Worm (Caenorhabditis elegans): Measurements from ENCODE around the gene grl-28.
"Not testable (repeated sequence)": the region's sequence is repeated elsewhere in the genome, so short reads cannot be mapped to it uniquely, and the experiment has no call there.

grl-28 gene

DNA sequence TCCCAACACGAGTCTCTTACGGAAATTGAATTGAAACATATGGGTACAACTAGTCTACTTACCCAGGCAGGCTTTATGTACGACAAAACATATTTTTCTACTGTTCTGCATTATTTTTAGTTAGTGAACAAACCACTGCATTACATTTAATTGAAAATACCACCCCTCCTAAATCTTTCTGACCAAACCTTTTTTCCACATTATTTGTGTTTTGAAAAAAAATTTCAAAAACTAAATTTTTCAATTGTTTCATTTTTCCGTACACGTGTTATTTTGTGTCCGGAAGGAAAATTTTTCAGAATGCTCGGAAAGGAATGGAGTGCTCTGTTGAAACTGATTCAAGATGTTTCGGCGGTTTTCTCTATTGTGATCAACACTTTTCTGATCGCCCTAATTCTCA, 39.3 kb downstream of the grl-28 start, which contains the start of gene str-226:
str-226 (plus strand) TSS at position 301 of the 400 bp plus-strand sequence.
- TF ChIP-seq ztf-23 (GFP tag; IDR thresholded peaks at IDR 0.05) (no peak), ztf-29 (GFP tag; IDR thresholded peaks at IDR 0.05) (no peak), tab-1 (GFP tag; IDR thresholded peaks at IDR 0.05) (no peak), flt-1 (GFP tag; IDR thresholded peaks at IDR 0.05) (no peak)

DNA sequence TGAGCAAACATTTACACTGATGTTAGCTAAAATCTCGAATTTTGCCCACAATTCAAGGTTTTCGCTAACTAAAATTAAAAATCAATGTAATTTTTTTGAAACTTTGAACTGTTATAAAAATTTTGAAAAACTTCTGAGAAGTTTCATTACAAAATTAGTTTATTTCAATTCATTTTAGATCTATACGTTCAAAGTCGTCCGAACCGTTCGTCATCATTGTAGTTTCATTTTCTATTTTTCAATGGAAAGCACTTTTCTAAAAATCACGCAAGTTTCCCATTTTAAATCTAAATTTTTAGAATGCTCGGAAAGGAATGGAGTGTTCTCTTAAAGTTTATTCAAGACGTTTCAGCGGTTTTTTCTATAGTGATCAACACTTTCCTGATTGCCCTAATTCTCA, 41.8 kb downstream of the grl-28 start, which contains the start of gene str-228:
str-228 (plus strand) TSS at position 301 of the 400 bp plus-strand sequence.
- no peak for TF ChIP-seq flt-1 (GFP tag; IDR thresholded peaks at IDR 0.05)
- no peak for TF ChIP-seq tab-1 (GFP tag; IDR thresholded peaks at IDR 0.05)
- no peak for TF ChIP-seq ztf-23 (GFP tag; IDR thresholded peaks at IDR 0.05)
- TF ChIP-seq klf-2 (GFP tag; conservative IDR thresholded peaks at IDR 0.05) = no peak
- no peak for TF ChIP-seq T22C8.4 (GFP tag; IDR thresholded peaks at IDR 0.05)
- no peak for TF ChIP-seq ref-1 (GFP tag; conservative IDR thresholded peaks at IDR 0.05)
- TF ChIP-seq ztf-29 (GFP tag; IDR thresholded peaks at IDR 0.05) = no peak
- TF ChIP-seq cog-1 (tag; optimal IDR thresholded peaks at IDR 0.05) = no peak
- TF ChIP-seq med-1 (GFP tag; optimal IDR thresholded peaks at IDR 0.05; ENCODE audit: insufficient read depth) = no peak

DNA sequence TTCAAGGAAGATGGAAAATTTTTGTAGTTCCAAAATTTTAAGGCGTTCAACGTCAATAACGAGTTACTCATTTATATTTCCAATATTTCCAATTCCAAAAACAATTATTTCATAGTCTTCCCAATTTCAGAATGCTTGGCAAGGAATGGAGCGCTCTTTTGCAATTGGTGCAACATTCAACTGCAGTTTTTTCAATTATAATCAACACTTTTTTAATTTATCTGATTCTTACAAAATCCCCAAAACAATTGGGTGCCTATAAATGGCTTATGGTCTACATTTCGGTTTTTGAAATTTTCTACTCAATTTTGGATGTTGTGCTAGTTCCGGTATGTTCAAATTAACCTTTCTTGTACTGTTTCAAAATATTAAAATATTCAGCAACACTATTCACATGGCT, 44.0 kb downstream of the grl-28 start, which contains the start of gene str-225:
str-225 (plus strand) TSS at position 132 of the 400 bp plus-strand sequence.
- TF ChIP-seq med-1 (GFP tag; optimal IDR thresholded peaks at IDR 0.05; ENCODE audit: insufficient read depth) = no peak
- TF ChIP-seq ztf-23 (GFP tag; IDR thresholded peaks at IDR 0.05) = no peak
- no peak for TF ChIP-seq klf-2 (GFP tag; conservative IDR thresholded peaks at IDR 0.05)
- TF ChIP-seq ztf-29 (GFP tag; IDR thresholded peaks at IDR 0.05) = no peak
- no peak for TF ChIP-seq flt-1 (GFP tag; IDR thresholded peaks at IDR 0.05)
- TF ChIP-seq tab-1 (GFP tag; IDR thresholded peaks at IDR 0.05) = no peak
- TF ChIP-seq cog-1 (tag; optimal IDR thresholded peaks at IDR 0.05) = no peak
- TF ChIP-seq ref-1 (GFP tag; conservative IDR thresholded peaks at IDR 0.05) = no peak
- TF ChIP-seq T22C8.4 (GFP tag; IDR thresholded peaks at IDR 0.05) = no peak

- TF ChIP-seq med-1 (GFP tag; optimal IDR thresholded peaks at IDR 0.05; ENCODE audit: insufficient read depth); klf-2 (GFP tag; conservative IDR thresholded peaks at IDR 0.05); cog-1 (tag; optimal IDR thresholded peaks at IDR 0.05): not testable (repeated sequence)
Measured at ce11 chrV:3506252-3506651, 45.4 kb downstream of the grl-28 start, which contains the start of gene ugt-64. TSS of gene ugt-64 (minus strand) at chrV:3506352.

DNA sequence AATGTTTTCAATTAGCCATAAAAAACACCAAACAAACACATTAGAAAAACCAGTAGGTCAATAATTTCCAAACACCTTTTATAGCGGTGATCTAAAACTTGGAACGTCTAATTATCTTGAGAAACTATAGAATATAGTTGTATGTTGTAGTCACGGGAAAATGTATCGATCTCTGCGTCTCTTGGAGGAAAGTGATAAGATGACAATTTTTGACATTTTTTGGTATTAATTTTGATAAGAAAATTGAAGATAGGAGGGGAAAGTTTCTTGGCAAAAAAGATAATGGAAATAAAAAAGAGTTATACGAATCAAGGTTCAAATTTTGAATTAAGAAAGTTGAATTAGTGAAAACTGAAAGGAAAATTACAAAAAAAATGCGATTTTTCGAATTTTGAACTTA, 45.9 kb downstream of the grl-28 start:
- TF ChIP-seq ztf-29 (GFP tag; IDR thresholded peaks at IDR 0.05) (no peak), med-1 (GFP tag; optimal IDR thresholded peaks at IDR 0.05; ENCODE audit: insufficient read depth) (no peak)

ce11 chrV:3502038-3502437, 49.6 kb downstream of the grl-28 start, which contains the start of the genes C07G3.8 and C07G3.10:
TSS of gene C07G3.8 (minus strand) at chrV:3502138.
TSS of gene C07G3.10 (plus strand) at chrV:3502307.
- no peak for TF ChIP-seq med-1 (GFP tag; optimal IDR thresholded peaks at IDR 0.05; ENCODE audit: insufficient read depth)
- no peak for TF ChIP-seq tab-1 (GFP tag; IDR thresholded peaks at IDR 0.05)
- TF ChIP-seq flt-1 (GFP tag; IDR thresholded peaks at IDR 0.05) = no peak
- TF ChIP-seq cog-1 (tag; optimal IDR thresholded peaks at IDR 0.05) = no peak
- TF ChIP-seq ref-1 (GFP tag; conservative IDR thresholded peaks at IDR 0.05) = no peak
- TF ChIP-seq T22C8.4 (GFP tag; IDR thresholded peaks at IDR 0.05) = no peak
- no peak for TF ChIP-seq ztf-23 (GFP tag; IDR thresholded peaks at IDR 0.05)
- no peak for TF ChIP-seq klf-2 (GFP tag; conservative IDR thresholded peaks at IDR 0.05)
- TF ChIP-seq ztf-29 (GFP tag; IDR thresholded peaks at IDR 0.05) = no peak

Data from whole organism, midembryonic.